Fruit fly (Drosophila melanogaster): ENCODE measurements around the gene Ant2.

The Ant2 gene

DNA sequence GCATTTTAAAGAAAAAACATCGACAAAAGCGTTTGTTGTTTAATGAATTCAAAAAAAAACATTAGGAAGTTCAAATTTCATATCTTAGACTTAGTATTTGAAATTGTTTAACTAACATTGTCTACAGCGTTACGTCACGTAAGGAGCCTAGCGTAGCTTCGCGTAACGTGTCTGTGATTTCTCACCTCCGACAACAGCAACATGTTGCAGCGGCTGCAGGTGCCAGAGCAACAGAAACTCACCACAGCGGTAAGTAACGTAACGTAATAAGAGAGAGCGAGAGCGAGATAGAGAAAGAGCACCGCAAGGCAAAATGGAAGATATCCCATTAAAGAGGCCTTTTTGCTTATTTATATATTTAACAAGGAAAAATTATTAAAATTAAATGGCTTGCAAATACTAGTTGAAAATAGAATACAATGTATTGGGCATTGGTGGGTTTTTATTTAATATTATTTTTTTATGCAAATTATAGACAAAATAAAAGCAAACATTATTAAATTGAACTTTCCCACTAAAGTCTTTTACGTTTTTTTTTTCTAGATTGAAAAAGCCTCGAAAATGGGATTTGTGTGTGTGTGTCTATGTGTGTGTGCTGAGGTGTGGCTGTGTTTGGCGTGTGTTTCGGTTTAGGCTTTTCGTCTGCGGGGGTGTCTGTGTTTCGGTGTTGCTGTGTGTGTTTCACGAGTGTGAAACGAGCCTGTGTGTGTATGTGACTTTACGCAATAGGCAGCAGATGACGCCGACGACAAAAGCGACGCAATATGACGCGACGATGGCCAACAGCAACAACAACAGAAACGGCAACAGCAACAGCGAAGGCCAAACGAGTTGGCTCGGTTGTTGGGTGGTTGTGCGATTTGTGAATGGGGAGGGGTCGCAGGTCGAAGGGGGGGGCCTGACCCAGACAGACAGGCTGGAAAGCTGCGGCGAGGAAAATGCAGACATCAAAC lies 56.5 kb downstream of the Ant2 start:
- TF ChIP-seq toe (GFP tag; optimal IDR thresholded peaks at IDR 0.05) (no peak), ovo (GFP tag; optimal IDR thresholded peaks at IDR 0.05) (no peak), CG7101 (tag; optimal IDR thresholded peaks at IDR 0.05) (no peak), cnc (optimal IDR thresholded peaks at IDR 0.05) (no peak), bab1 (GFP tag; optimal IDR thresholded peaks at IDR 0.05) (no peak), pad (GFP tag; optimal IDR thresholded peaks at IDR 0.05) (no peak), CG5204 (GFP tag; optimal IDR thresholded peaks at IDR 0.05) (no peak), cic (GFP tag; optimal IDR thresholded peaks at IDR 0.05) (no peak), CG7045 (GFP tag; optimal IDR thresholded peaks at IDR 0.05) (no peak), CG33017 (tag; optimal IDR thresholded peaks at IDR 0.05) (no peak), Mnt (GFP tag; optimal IDR thresholded peaks at IDR 0.05) (no peak), tj (GFP tag; optimal IDR thresholded peaks at IDR 0.05) (no peak), CG1620 (GFP tag; optimal IDR thresholded peaks at IDR 0.05) (no peak), CG11617 (GFP tag; optimal IDR thresholded peaks at IDR 0.05) (no peak), CG12768 (GFP tag; optimal IDR thresholded peaks at IDR 0.05) (no peak), Hr96 (GFP tag; optimal IDR thresholded peaks at IDR 0.05) (no peak), CG14711 (tag; optimal IDR thresholded peaks at IDR 0.05) (no peak), Crg-1 (GFP tag; optimal IDR thresholded peaks at IDR 0.05) (no peak), Clk (GFP tag; optimal IDR thresholded peaks at IDR 0.05) (no peak)

- no peak for TF ChIP-seq Clk (GFP tag; optimal IDR thresholded peaks at IDR 0.05)
- TF ChIP-seq CG7045 (GFP tag; optimal IDR thresholded peaks at IDR 0.05) = no peak
- TF ChIP-seq CG33017 (tag; optimal IDR thresholded peaks at IDR 0.05) = no peak
- no peak for TF ChIP-seq Hr96 (GFP tag; optimal IDR thresholded peaks at IDR 0.05)
- no peak for TF ChIP-seq ovo (GFP tag; optimal IDR thresholded peaks at IDR 0.05)
Measured at dm6 chrX:10729196-10729835, 57.4 kb downstream of the Ant2 start.
